Fruit fly (Drosophila melanogaster): Measurements from ENCODE around the gene sd.
A peak's percentile ranks its signal among the peaks of the same experiment; 100 is the strongest.

sd gene

dm6 chrX:15802880-15803650 is 1.1 kb upstream of the sd start (continued):
- TF ChIP-seq sens-2 (GFP tag; IDR thresholded peaks at IDR 0.05) (no peak), CG7963 (GFP tag; IDR thresholded peaks at IDR 0.05; ENCODE audit: partially characterized antibody) (0 out of 3 replicates have a peak, but pooled peaks have one; percentile 38), sqz (GFP tag; optimal IDR thresholded peaks at IDR 0.05) (no peak), CG14667 (GFP tag; IDR thresholded peaks at IDR 0.05) (no peak), phol (tag; optimal IDR thresholded peaks at IDR 0.05) (peak; percentile 43), CG15479 (GFP tag; optimal IDR thresholded peaks at IDR 0.05) (no peak), CG4328 (GFP tag; optimal IDR thresholded peaks at IDR 0.05) (no peak), CG3163 (GFP tag; optimal IDR thresholded peaks at IDR 0.05) (no peak), CG10274 (GFP tag; optimal IDR thresholded peaks at IDR 0.05) (no peak), da (GFP tag; optimal IDR thresholded peaks at IDR 0.05) (no peak), CG4617 (GFP tag; optimal IDR thresholded peaks at IDR 0.05; ENCODE audit: borderline replicate concordance) (peak; percentile 31), CG10543 (GFP tag; optimal IDR thresholded peaks at IDR 0.05) (no peak), Dip2 (GFP tag; IDR thresholded peaks at IDR 0.05) (no peak), CG4707 (GFP tag; optimal IDR thresholded peaks at IDR 0.05) (peak; percentile 94), CG9437 (GFP tag; optimal IDR thresholded peaks at IDR 0.05) (no peak), CG15601 (tag; optimal IDR thresholded peaks at IDR 0.05) (no peak), stwl (tag; optimal IDR thresholded peaks at IDR 0.05) (peak; percentile 42), wor (GFP tag; IDR thresholded peaks at IDR 0.05) (no peak), Mrtf (GFP tag; IDR thresholded peaks at IDR 0.05) (no peak), bsh (GFP tag; optimal IDR thresholded peaks at IDR 0.05) (peak in 1 of 2 experiments; percentile 21), sim (GFP tag; IDR thresholded peaks at IDR 0.05) (no peak), exex (tag; optimal IDR thresholded peaks at IDR 0.05) (peak; percentile 27), CG1792 (GFP tag; optimal IDR thresholded peaks at IDR 0.05) (no peak), CG2129 (GFP tag; IDR thresholded peaks at IDR 0.05; ENCODE audit: partially characterized antibody) (peak; percentile 56), wdn (GFP tag; IDR thresholded peaks at IDR 0.05) (no peak), HLHmδ (GFP tag; optimal IDR thresholded peaks at IDR 0.05) (no peak), B-H2 (GFP tag; optimal IDR thresholded peaks at IDR 0.05) (peak; percentile 31), CG11456 (GFP tag; IDR thresholded peaks at IDR 0.05) (no peak), Adf1 (GFP tag; IDR thresholded peaks at IDR 0.05) (no peak), chinmo (GFP tag; IDR thresholded peaks at IDR 0.05; ENCODE audit: partially characterized antibody) (peak; percentile 65; the same call in 2 of the 4 replicates), az2 (GFP tag; optimal IDR thresholded peaks at IDR 0.05) (peak; percentile 6), caup (GFP tag; optimal IDR thresholded peaks at IDR 0.05; ENCODE audit: severe bottlenecking) (no peak), CG5953 (GFP tag; IDR thresholded peaks at IDR 0.05) (no peak), CG2875 (GFP tag; optimal IDR thresholded peaks at IDR 0.05) (no peak), nerfin-2 (GFP tag; IDR thresholded peaks at IDR 0.05; ENCODE audit: partially characterized antibody) (peak; percentile 53; the same call in 1 of the 2 replicates), disco-r (GFP tag; optimal IDR thresholded peaks at IDR 0.05) (no peak), CG4730 (GFP tag; IDR thresholded peaks at IDR 0.05) (no peak), sima (GFP tag; optimal IDR thresholded peaks at IDR 0.05) (no peak), CG12071 (GFP tag; optimal IDR thresholded peaks at IDR 0.05) (no peak), CG7372 (GFP tag; IDR thresholded peaks at IDR 0.05) (no peak), lmd (GFP tag; IDR thresholded peaks at IDR 0.05) (no peak), CG8478 (optimal IDR thresholded peaks at IDR 0.05) (no peak), lilli (GFP tag; optimal IDR thresholded peaks at IDR 0.05) (peak; percentile 23), CG2202 (tag; optimal IDR thresholded peaks at IDR 0.05) (no peak), CG17912 (GFP tag; optimal IDR thresholded peaks at IDR 0.05) (no peak), CG18619 (GFP tag; optimal IDR thresholded peaks at IDR 0.05) (no peak), tio (GFP tag; optimal IDR thresholded peaks at IDR 0.05) (no peak), CG14014 (GFP tag; IDR thresholded peaks at IDR 0.05) (no peak), CG9932 (GFP tag; IDR thresholded peaks at IDR 0.05) (peak; percentile 62)
